Fruit fly (Drosophila melanogaster) whole organism, embryonic: ENCODE measurements around the gene CG34242.

ENCODE experiments used
- Ada2b ChIP-seq: fragments of 200-800 bp; sonication (Bioruptor generic); IDR thresholded peaks from 2 replicates; pipeline ENCODE4 v1.3.6; 2022; ENCODE audit warnings: missing biosample characterization, missing genetic modification characterization
- BtbVII ChIP-seq: fragments of 200-800 bp; sonication (Bioruptor generic); optimal IDR thresholded peaks from 3 replicates; lab custom pipeline; 2017; ENCODE audit warnings: missing biosample characterization, mild to moderate bottlenecking, missing genetic modification characterization
- CG1024 ChIP-seq: fragments of 200-800 bp; sonication (Bioruptor generic); IDR thresholded peaks from 2 replicates; pipeline ENCODE4 v1.3.6; 2022; ENCODE audit warnings: missing biosample characterization, missing genetic modification characterization
- CG10267 ChIP-seq: fragments of 200-800 bp; sonication (Bioruptor generic); optimal IDR thresholded peaks from 2 replicates; lab custom pipeline; 2018; ENCODE audit warnings: missing biosample characterization, mild to moderate bottlenecking, missing genetic modification characterization, moderate library complexity
- CG10431 ChIP-seq: fragments of 200-800 bp; sonication (Bioruptor generic); optimal IDR thresholded peaks from 3 replicates; lab custom pipeline; 2018; ENCODE audit warnings: missing biosample characterization, mild to moderate bottlenecking, missing genetic modification characterization
- CG10462 ChIP-seq: fragments of 200-800 bp; sonication (Bioruptor generic); optimal IDR thresholded peaks from 2 replicates; lab custom pipeline; 2016; ENCODE audit warnings: missing biosample characterization, missing genetic modification characterization
- CG10565 ChIP-seq: fragments of 200-800 bp; sonication (Bioruptor generic); optimal IDR thresholded peaks from 3 replicates; lab custom pipeline; 2016; ENCODE audit warnings: missing biosample characterization, mild to moderate bottlenecking, missing genetic modification characterization
- CG10654 ChIP-seq: fragments of 200-800 bp; sonication (Bioruptor generic); optimal IDR thresholded peaks from 2 replicates; lab custom pipeline; 2016; ENCODE audit warnings: missing biosample characterization, missing genetic modification characterization
- CG13424 ChIP-seq: fragments of 200-800 bp; sonication (Bioruptor generic); optimal IDR thresholded peaks from 2 replicates; lab custom pipeline; 2019; ENCODE audit warnings: missing biosample characterization, mild to moderate bottlenecking, missing genetic modification characterization, moderate library complexity
- CG15601 ChIP-seq: fragments of 200-800 bp; sonication (Bioruptor generic); optimal IDR thresholded peaks from 3 replicates; lab custom pipeline; 2019; ENCODE audit warnings: missing biosample characterization, mild to moderate bottlenecking, missing genetic modification characterization, moderate library complexity
- CG18619 ChIP-seq: fragments of 200-800 bp; sonication (Bioruptor generic); optimal IDR thresholded peaks from 3 replicates; lab custom pipeline; 2017; ENCODE audit warnings: missing biosample characterization, mild to moderate bottlenecking, missing genetic modification characterization
- CG2202 ChIP-seq: fragments of 200-800 bp; sonication (Bioruptor generic); optimal IDR thresholded peaks from 2 replicates; lab custom pipeline; 2018; ENCODE audit warnings: missing biosample characterization, mild to moderate bottlenecking, missing genetic modification characterization
- CG7271 ChIP-seq: fragments of 200-800 bp; sonication (Bioruptor generic); optimal IDR thresholded peaks from 2 replicates; lab custom pipeline; 2018; ENCODE audit warnings: missing biosample characterization, mild to moderate bottlenecking, missing genetic modification characterization, moderate library complexity
- CG7963 ChIP-seq: fragments of 200-800 bp; sonication (Bioruptor generic); IDR thresholded peaks from 3 replicates; pipeline ENCODE4 v1.3.6; 2022; ENCODE audit warnings: missing biosample characterization, missing genetic modification characterization; ENCODE audit not compliant: partially characterized antibody
- CG8359 ChIP-seq: fragments of 200-800 bp; sonication (Bioruptor generic); optimal IDR thresholded peaks from 2 replicates; lab custom pipeline; 2017; ENCODE audit warnings: missing biosample characterization, mild to moderate bottlenecking, missing genetic modification characterization, borderline replicate concordance
- CTCF ChIP-seq: fragments of 200-800 bp; sonication (Bioruptor generic); optimal IDR thresholded peaks from 2 replicates; lab custom pipeline; 2017; ENCODE audit warnings: missing biosample characterization, mild to moderate bottlenecking, missing genetic modification characterization, moderate library complexity
- Elba2 ChIP-seq: fragments of 200-800 bp; sonication (Bioruptor generic); optimal IDR thresholded peaks from 3 replicates; lab custom pipeline; 2016; ENCODE audit warnings: missing biosample characterization, missing genetic modification characterization
- Ets65A ChIP-seq: fragments of 200-800 bp; sonication (Bioruptor generic); peaks from one replicate; lab custom pipeline; 2016; ENCODE audit warnings: missing biosample characterization, missing genetic modification characterization
- Fer1 ChIP-seq: fragments of 200-800 bp; sonication (Bioruptor generic); optimal IDR thresholded peaks from 2 replicates; lab custom pipeline; 2017; ENCODE audit warnings: missing biosample characterization, mild to moderate bottlenecking, missing genetic modification characterization
- H15 ChIP-seq: fragments of 200-800 bp; sonication (Bioruptor generic); IDR thresholded peaks from 3 replicates; pipeline ENCODE4 v1.3.6; 2022; ENCODE audit warnings: missing biosample characterization, missing genetic modification characterization
- HmgD ChIP-seq: fragments of 200-800 bp; sonication (Bioruptor generic); optimal IDR thresholded peaks from 3 replicates; lab custom pipeline; 2016; ENCODE audit warnings: missing biosample characterization, missing genetic modification characterization
- HmgZ ChIP-seq: fragments of 200-800 bp; sonication (Bioruptor generic); optimal IDR thresholded peaks from 2 replicates; lab custom pipeline; 2018; ENCODE audit warnings: missing biosample characterization, mild to moderate bottlenecking, missing genetic modification characterization
- Hr51 ChIP-seq, 2 experiments: fragments of 200-800 bp; sonication (Bioruptor generic); optimal IDR thresholded peaks; 2 replicates in 1 of 2; 3 replicates in 1 of 2; lab custom pipeline; 2016 to 2018; ENCODE audit warnings: missing biosample characterization in 2 of 2, missing genetic modification characterization in 2 of 2, mild to moderate bottlenecking in 1 of 2, moderate library complexity in 1 of 2
- Hr78 ChIP-seq, 2 experiments: fragments of 200-800 bp in 1 of 2; fragments of >200 bp in 1 of 2; sonication (Bioruptor generic) in 1 of 2; optimal IDR thresholded peaks; 2 replicates each; lab custom pipeline; 2017 to 2019; ENCODE audit warnings: missing biosample characterization in 2 of 2, missing genetic modification characterization in 2 of 2, mild to moderate bottlenecking in 1 of 2, moderate library complexity in 1 of 2
- Rfx ChIP-seq: fragments of 200-800 bp; sonication (Bioruptor generic); IDR thresholded peaks from 2 replicates; pipeline ENCODE4 v1.3.6; 2022; ENCODE audit warnings: missing biosample characterization, missing genetic modification characterization
- Sox100B ChIP-seq: fragments of 200-800 bp; sonication (Bioruptor generic); optimal IDR thresholded peaks from 3 replicates; lab custom pipeline; 2018; ENCODE audit warnings: missing biosample characterization, mild to moderate bottlenecking, missing genetic modification characterization
- Spps ChIP-seq: fragments of 200-800 bp; sonication (Bioruptor generic); optimal IDR thresholded peaks from 2 replicates; lab custom pipeline; 2018; ENCODE audit warnings: missing biosample characterization, mild to moderate bottlenecking, missing genetic modification characterization
- Sry-β ChIP-seq: fragments of 200-800 bp; sonication (Bioruptor generic); optimal IDR thresholded peaks from 2 replicates; lab custom pipeline; 2018; ENCODE audit warnings: missing biosample characterization, mild to moderate bottlenecking, missing genetic modification characterization, moderate library complexity
- Sry-δ ChIP-seq: fragments of 200-800 bp; sonication (Bioruptor generic); optimal IDR thresholded peaks from 2 replicates; lab custom pipeline; 2016; ENCODE audit warnings: missing biosample characterization, missing genetic modification characterization
- Ssrp ChIP-seq: fragments of 200-800 bp; sonication (Bioruptor generic); optimal IDR thresholded peaks from 2 replicates; lab custom pipeline; 2018; ENCODE audit warnings: missing biosample characterization, mild to moderate bottlenecking, missing genetic modification characterization, moderate library complexity
- ap ChIP-seq: fragments of 200-800 bp; sonication (Bioruptor generic); IDR thresholded peaks from 2 replicates; pipeline ENCODE4 v1.3.6; 2022; ENCODE audit warnings: missing biosample characterization, missing genetic modification characterization
- bbx ChIP-seq: fragments of 200-800 bp; sonication (Bioruptor generic); IDR thresholded peaks from 2 replicates; pipeline ENCODE4 v1.3.6; 2022; ENCODE audit warnings: missing biosample characterization, missing genetic modification characterization; ENCODE audit not compliant: partially characterized antibody
- chif ChIP-seq, 2 experiments: fragments of 200-800 bp; sonication (Bioruptor generic); optimal IDR thresholded peaks; 3 replicates each; lab custom pipeline; 2016; ENCODE audit warnings: missing biosample characterization in 2 of 2, missing genetic modification characterization in 2 of 2
- chm ChIP-seq: fragments of 200-800 bp; sonication (Bioruptor generic); IDR thresholded peaks from 2 replicates; pipeline ENCODE4 v1.3.6; 2022; ENCODE audit warnings: missing biosample characterization, missing genetic modification characterization
- croc ChIP-seq: fragments of 200-800 bp; sonication (Bioruptor generic); conservative IDR thresholded peaks from 3 replicates; pipeline ENCODE4 v1.3.6; 2022; ENCODE audit warnings: missing biosample characterization, missing genetic modification characterization
- lilli ChIP-seq: fragments of 200-800 bp; sonication (Bioruptor generic); optimal IDR thresholded peaks from 3 replicates; lab custom pipeline; 2016; ENCODE audit warnings: missing biosample characterization, missing genetic modification characterization
- lov ChIP-seq, 2 experiments: fragments of 200-800 bp in 1 of 2; fragments of >200 bp in 1 of 2; sonication (Bioruptor generic) in 1 of 2; IDR thresholded peaks in 1 of 2; optimal IDR thresholded peaks in 1 of 2; 2 replicates in 1 of 2; 3 replicates in 1 of 2; pipeline versions ENCODE4 v1.3.6 to Lab custom; 2017 to 2022; ENCODE audit warnings: missing biosample characterization in 1 of 2, missing genetic modification characterization in 1 of 2
- nmo ChIP-seq: fragments of 200-800 bp; sonication (Bioruptor generic); optimal IDR thresholded peaks from 2 replicates; lab custom pipeline; 2018; ENCODE audit warnings: missing biosample characterization, mild to moderate bottlenecking, missing genetic modification characterization, moderate library complexity
- pan ChIP-seq, 4 experiments: fragments of >200 bp in 3 of 4; fragments of 200-800 bp in 1 of 4; sonication (Bioruptor generic) in 1 of 4; optimal IDR thresholded peaks in 3 of 4; IDR thresholded peaks in 1 of 4; 2 replicates each; pipeline versions ENCODE4 v1.3.6 to Lab custom; 2017 to 2022; ENCODE audit warnings: missing biosample characterization in 2 of 4, missing genetic modification characterization in 2 of 4, mixed read lengths in 1 of 4
- pb ChIP-seq: fragments of 200-800 bp; sonication (Bioruptor generic); optimal IDR thresholded peaks from 3 replicates; lab custom pipeline; 2016; ENCODE audit warnings: missing biosample characterization, missing genetic modification characterization
- row ChIP-seq: fragments of 200-800 bp; sonication (Bioruptor generic); IDR thresholded peaks from 3 replicates; pipeline ENCODE4 v1.3.6; 2022; ENCODE audit warnings: missing biosample characterization, missing genetic modification characterization
- sqz ChIP-seq: fragments of 200-800 bp; sonication (Bioruptor generic); optimal IDR thresholded peaks from 3 replicates; lab custom pipeline; 2018; ENCODE audit warnings: missing biosample characterization, mild to moderate bottlenecking, missing genetic modification characterization
- tap ChIP-seq: fragments of 200-800 bp; optimal IDR thresholded peaks from 3 replicates; lab custom pipeline; 2019; ENCODE audit warnings: missing biosample characterization, mild to moderate bottlenecking, missing genetic modification characterization, moderate library complexity
- tgo ChIP-seq: fragments of 200-800 bp; sonication (Bioruptor generic); IDR thresholded peaks from 3 replicates; pipeline ENCODE4 v1.3.6; 2022; ENCODE audit warnings: missing biosample characterization, missing genetic modification characterization
- tup ChIP-seq: fragments of 200-800 bp; sonication (Bioruptor generic); optimal IDR thresholded peaks from 2 replicates; lab custom pipeline; 2016; ENCODE audit warnings: missing biosample characterization, mild to moderate bottlenecking, missing genetic modification characterization, moderate library complexity
- wor ChIP-seq: fragments of 200-800 bp; sonication (Bioruptor generic); IDR thresholded peaks from 2 replicates; pipeline ENCODE4 v1.3.6; 2022; ENCODE audit warnings: missing biosample characterization, missing genetic modification characterization
- zf30C ChIP-seq: fragments of 200-800 bp; sonication (Bioruptor generic); optimal IDR thresholded peaks from 3 replicates; lab custom pipeline; 2018; ENCODE audit warnings: missing biosample characterization, mild to moderate bottlenecking, missing genetic modification characterization

The CG34242 gene

DNA sequence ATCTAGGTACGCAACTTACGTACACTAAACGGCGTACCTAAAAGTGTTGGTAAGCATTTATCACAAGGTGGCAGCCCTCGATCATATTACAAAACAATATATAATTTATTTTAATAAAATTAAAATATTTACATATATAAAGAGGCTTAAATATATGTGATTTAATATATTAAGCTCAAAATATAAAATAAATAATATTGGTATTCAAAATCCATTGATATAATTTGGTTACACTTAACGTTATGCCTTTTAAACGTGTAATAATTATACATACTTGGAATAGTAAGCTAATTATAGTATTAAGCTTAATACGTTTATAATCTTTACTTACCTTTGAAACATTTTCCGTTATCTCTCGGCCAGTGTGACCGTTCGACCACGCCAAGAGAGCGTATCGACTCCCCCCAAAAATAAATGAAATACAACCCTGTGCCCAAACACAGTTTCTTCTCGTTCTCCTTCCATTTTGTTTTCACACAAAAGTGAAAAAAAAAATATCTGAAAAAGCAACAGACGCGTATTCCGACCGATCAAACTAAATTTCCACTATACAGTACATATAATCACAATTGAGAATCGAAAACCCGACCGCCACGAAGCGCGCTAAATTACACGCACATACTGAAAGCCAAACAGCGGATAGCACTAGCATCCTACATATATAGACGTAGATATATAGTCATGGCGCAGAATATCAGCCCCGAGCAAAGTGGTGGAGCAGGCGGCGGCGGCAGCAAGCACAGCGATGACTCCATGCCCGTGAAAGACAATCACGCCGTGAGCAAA, 29.7 kb upstream of the CG34242 start, which contains the start of the genes CG10646 and vih (continued):
- TF ChIP-seq Ets65A (GFP tag; lab: Kevin White, UChicago) (peak; percentile 92), H15 (GFP tag; lab: Robert Waterston, UW) (0 out of 3 replicates have a peak, but pooled peaks have one; percentile 6), tgo (no peak), pb (no peak), CG8359 (GFP tag; lab: Kevin White, UChicago) (no peak), chm (GFP tag; lab: Robert Waterston, UW) (no peak), CG10462 (GFP tag; lab: Kevin White, UChicago) (peak; percentile 30), croc (GFP tag; lab: Robert Waterston, UW) (no peak), tap (tag; lab: Kevin White, UChicago) (peak; percentile 4), chif (GFP tag; optimal IDR thresholded peaks at IDR 0.05; lab: Kevin White, UChicago) (peak in 1 of 2 experiments; percentile 9), HmgZ (tag; lab: Kevin White, UChicago) (peak; percentile 28), Rfx (GFP tag; lab: Robert Waterston, UW) (peak; percentile 53), CG10431 (GFP tag; lab: Kevin White, UChicago) (no peak), Elba2 (no peak), CG7271 (tag; lab: Kevin White, UChicago) (peak; percentile 51), CG10267 (peak; percentile 91), ap (GFP tag; lab: Robert Waterston, UW) (no peak), Ada2b (GFP tag; lab: Robert Waterston, UW) (0 out of 2 replicates have a peak, but pooled peaks have one; percentile 18), Ssrp (tag; lab: Kevin White, UChicago) (peak; percentile 44), nmo (GFP tag; lab: Kevin White, UChicago) (peak; percentile 63), CG7963 (GFP tag; lab: Robert Waterston, UW) (no peak), Hr78 (GFP tag; optimal IDR thresholded peaks at IDR 0.05; lab: Kevin White, UChicago) (no peak), CG2202 (tag; lab: Kevin White, UChicago) (no peak), bbx (GFP tag; lab: Robert Waterston, UW) (no peak), CG18619 (GFP tag; lab: Kevin White, UChicago) (peak; percentile 21), Sox100B (GFP tag; lab: Kevin White, UChicago) (peak; percentile 68), BtbVII (GFP tag; lab: Kevin White, UChicago) (peak; percentile 38), HmgD (GFP tag; lab: Kevin White, UChicago) (no peak), row (GFP tag; lab: Robert Waterston, UW) (peak; percentile 63), Spps (tag; lab: Kevin White, UChicago) (peak; percentile 7), CG13424 (tag; lab: Kevin White, UChicago) (peak; percentile 61), CG15601 (tag; lab: Kevin White, UChicago) (peak; percentile 21), zf30C (GFP tag; lab: Kevin White, UChicago) (peak; percentile 2), lilli (GFP tag; lab: Kevin White, UChicago) (peak; percentile 38), Sry-δ (peak; percentile 49), CG1024 (no peak), Sry-β (GFP tag; lab: Kevin White, UChicago) (peak; percentile 42), tup (GFP tag; lab: Kevin White, UChicago) (peak; percentile 7), wor (GFP tag; lab: Robert Waterston, UW) (no peak), pan (optimal IDR thresholded peaks at IDR 0.05; lab: Kevin White, UChicago) (no peak), pan (GFP tag; optimal IDR thresholded peaks at IDR 0.05 in 1 of 2, IDR thresholded peaks at IDR 0.05 in 1 of 2) (peak in 1 of 2 experiments; percentile 47), sqz (GFP tag; lab: Kevin White, UChicago) (peak; percentile 68), Fer1 (GFP tag; lab: Kevin White, UChicago) (peak; percentile 57), CG10565 (GFP tag; lab: Kevin White, UChicago) (no peak), Hr51 (GFP tag; optimal IDR thresholded peaks at IDR 0.05; lab: Kevin White, UChicago) (peak in 1 of 2 experiments; percentile 49), lov (optimal IDR thresholded peaks at IDR 0.05; lab: Kevin White, UChicago) (no peak), lov (GFP tag; IDR thresholded peaks at IDR 0.05; lab: Robert Waterston, UW) (0 out of 3 replicates have a peak, but pooled peaks have one; percentile 26), CTCF (GFP tag; lab: Kevin White, UChicago) (peak; percentile 10), CG10654 (GFP tag; lab: Kevin White, UChicago) (peak; percentile 79)
